Fruit fly (Drosophila melanogaster) whole organism, embryonic: Measurements from ENCODE around the gene arg.

Experiments used
- Awh ChIP-seq: fragments of 200-800 bp; sonication (Bioruptor generic); IDR thresholded peaks from 2 replicates; pipeline ENCODE4, ENCODE4 v1.3.6; 2022; ENCODE audit warnings: missing biosample characterization, missing genetic modification characterization
- Bgb ChIP-seq: fragments of 200-800 bp; sonication (Bioruptor generic); IDR thresholded peaks from 2 replicates; pipeline ENCODE4 v1.3.6; 2022; ENCODE audit warnings: missing biosample characterization, missing genetic modification characterization; ENCODE audit not compliant: partially characterized antibody
- BtbVII ChIP-seq: fragments of 200-800 bp; sonication (Bioruptor generic); optimal IDR thresholded peaks from 3 replicates; lab custom pipeline; 2017; ENCODE audit warnings: missing biosample characterization, mild to moderate bottlenecking, missing genetic modification characterization
- CG10565 ChIP-seq: fragments of 200-800 bp; sonication (Bioruptor generic); optimal IDR thresholded peaks from 3 replicates; lab custom pipeline; 2016; ENCODE audit warnings: missing biosample characterization, mild to moderate bottlenecking, missing genetic modification characterization
- CG12942 ChIP-seq: fragments of 200-800 bp; sonication (Bioruptor generic); optimal IDR thresholded peaks from 3 replicates; lab custom pipeline; 2016; ENCODE audit warnings: missing biosample characterization, missing genetic modification characterization
- CG1529 ChIP-seq: fragments of 200-800 bp; sonication (Bioruptor generic); optimal IDR thresholded peaks from 3 replicates; lab custom pipeline; 2018; ENCODE audit warnings: missing biosample characterization, missing genetic modification characterization
- CG16813 ChIP-seq: fragments of 200-800 bp; sonication (Bioruptor generic); IDR thresholded peaks from 3 replicates; pipeline ENCODE4 v1.3.6; 2022; ENCODE audit warnings: missing biosample characterization, missing genetic modification characterization; ENCODE audit not compliant: partially characterized antibody
- CG1792 ChIP-seq: fragments of 200-800 bp; sonication (Bioruptor generic); optimal IDR thresholded peaks from 2 replicates; lab custom pipeline; 2016; ENCODE audit warnings: missing biosample characterization, missing genetic modification characterization
- CG2875 ChIP-seq: fragments of 200-800 bp; sonication (Bioruptor generic); optimal IDR thresholded peaks from 2 replicates; lab custom pipeline; 2017; ENCODE audit warnings: missing biosample characterization, mild to moderate bottlenecking, missing genetic modification characterization, missing genetic modification reagents
- CG30431 ChIP-seq: fragments of 200-800 bp; sonication (Bioruptor generic); optimal IDR thresholded peaks from 2 replicates; lab custom pipeline; 2017; ENCODE audit warnings: missing biosample characterization, missing genetic modification characterization
- CG31441 ChIP-seq: fragments of 200-800 bp; sonication (Bioruptor generic); IDR thresholded peaks from 2 replicates; pipeline ENCODE4 v1.3.6; 2022; ENCODE audit warnings: missing biosample characterization, missing genetic modification characterization
- CG34376 ChIP-seq: fragments of 200-800 bp; sonication (Bioruptor generic); optimal IDR thresholded peaks from 2 replicates; lab custom pipeline; 2018; ENCODE audit warnings: missing biosample characterization, mild to moderate bottlenecking, missing genetic modification characterization
- CG6254 ChIP-seq: fragments of 200-800 bp; sonication (Bioruptor generic); optimal IDR thresholded peaks from 3 replicates; lab custom pipeline; 2017; ENCODE audit warnings: mild to moderate bottlenecking, missing biosample characterization, missing genetic modification reagents, missing genetic modification characterization
- CG6791 ChIP-seq: fragments of 200-800 bp; sonication (Bioruptor generic); IDR thresholded peaks from 3 replicates; pipeline ENCODE4 v1.3.6; 2022; ENCODE audit warnings: missing biosample characterization, missing genetic modification characterization; ENCODE audit not compliant: partially characterized antibody
- CG9609 ChIP-seq: fragments of 200-800 bp; sonication (Bioruptor generic); optimal IDR thresholded peaks from 3 replicates; lab custom pipeline; 2016; ENCODE audit warnings: missing biosample characterization, missing genetic modification characterization
- CHES-1-like ChIP-seq: fragments of 200-800 bp; sonication (Bioruptor generic); optimal IDR thresholded peaks from 2 replicates; lab custom pipeline; 2016; ENCODE audit warnings: missing biosample characterization, missing genetic modification characterization
- Kr ChIP-seq: fragments of 200-800 bp; sonication (Bioruptor generic); optimal IDR thresholded peaks from 2 replicates; lab custom pipeline; 2017; ENCODE audit warnings: missing biosample characterization, mild to moderate bottlenecking, missing genetic modification characterization
- MTF-1 ChIP-seq: fragments of 200-800 bp; sonication (Bioruptor generic); optimal IDR thresholded peaks from 2 replicates; lab custom pipeline; 2018; ENCODE audit warnings: missing biosample characterization, mild to moderate bottlenecking, missing genetic modification characterization, borderline replicate concordance
- Max ChIP-seq: fragments of 200-800 bp; sonication (Bioruptor generic); optimal IDR thresholded peaks from 2 replicates; lab custom pipeline; 2016; ENCODE audit warnings: missing biosample characterization, mild to moderate bottlenecking, missing genetic modification characterization
- Pdp1 ChIP-seq, 2 experiments: fragments of 200-800 bp; sonication (Bioruptor generic); optimal IDR thresholded peaks; 3 replicates each; lab custom pipeline; 2016; ENCODE audit warnings: missing biosample characterization in 2 of 2, missing genetic modification characterization in 2 of 2, mild to moderate bottlenecking in 1 of 2, moderate library complexity in 1 of 2
- Sin3A ChIP-seq: fragments of >200 bp; optimal IDR thresholded peaks from 2 replicates; lab custom pipeline; 2018
- Taf1 ChIP-seq: fragments of 200-800 bp; sonication (Bioruptor generic); IDR thresholded peaks from 2 replicates; pipeline ENCODE4 v1.3.6; 2022; ENCODE audit warnings: missing biosample characterization, missing genetic modification characterization
- Xrp1 ChIP-seq: fragments of 200-800 bp; sonication (Bioruptor generic); IDR thresholded peaks from 2 replicates; pipeline ENCODE4 v1.3.6; 2022; ENCODE audit warnings: missing biosample characterization, missing genetic modification characterization
- ase ChIP-seq: fragments of 200-800 bp; sonication (Bioruptor generic); IDR thresholded peaks from 3 replicates; pipeline ENCODE4 v1.3.6; 2022; ENCODE audit warnings: missing biosample characterization, missing genetic modification characterization
- cg ChIP-seq: fragments of 200-800 bp; sonication (Bioruptor generic); optimal IDR thresholded peaks from 3 replicates; lab custom pipeline; 2019; ENCODE audit warnings: missing biosample characterization, mild to moderate bottlenecking, missing genetic modification characterization, moderate library complexity
- chif ChIP-seq, 2 experiments: fragments of 200-800 bp; sonication (Bioruptor generic); optimal IDR thresholded peaks; 3 replicates each; lab custom pipeline; 2016; ENCODE audit warnings: missing biosample characterization in 2 of 2, missing genetic modification characterization in 2 of 2
- croc ChIP-seq: fragments of 200-800 bp; sonication (Bioruptor generic); conservative IDR thresholded peaks from 3 replicates; pipeline ENCODE4 v1.3.6; 2022; ENCODE audit warnings: missing biosample characterization, missing genetic modification characterization
- crp ChIP-seq, 2 experiments: fragments of 200-800 bp; sonication (Bioruptor generic); optimal IDR thresholded peaks; 2 replicates in 1 of 2; 3 replicates in 1 of 2; lab custom pipeline; 2017; ENCODE audit warnings: missing biosample characterization in 2 of 2, missing genetic modification characterization in 2 of 2, mild to moderate bottlenecking in 1 of 2, moderate library complexity in 1 of 2
- da ChIP-seq: fragments of 200-800 bp; sonication (Bioruptor generic); optimal IDR thresholded peaks from 2 replicates; lab custom pipeline; 2016; ENCODE audit warnings: missing biosample characterization, missing genetic modification characterization
- dimm ChIP-seq: fragments of 200-800 bp; sonication (Bioruptor generic); IDR thresholded peaks from 2 replicates; pipeline ENCODE4 v1.3.6; 2022; ENCODE audit warnings: missing biosample characterization, missing genetic modification characterization
- eve ChIP-seq, 2 experiments: fragments of >200 bp; optimal IDR thresholded peaks; 2 replicates each; lab custom pipeline; 2017; ENCODE audit warnings: missing biosample characterization in 2 of 2, missing genetic modification characterization in 2 of 2
- gfzf ChIP-seq: fragments of 200-800 bp; sonication (Bioruptor generic); optimal IDR thresholded peaks from 2 replicates; lab custom pipeline; 2016; ENCODE audit warnings: missing biosample characterization, mild to moderate bottlenecking, missing genetic modification characterization, moderate library complexity
- grn ChIP-seq: fragments of 200-800 bp; sonication (Bioruptor generic); optimal IDR thresholded peaks from 3 replicates; lab custom pipeline; 2017; ENCODE audit warnings: missing biosample characterization, missing genetic modification characterization
- ham ChIP-seq: fragments of 200-800 bp; sonication (Bioruptor generic); IDR thresholded peaks from 2 replicates; pipeline ENCODE4 v1.3.6; 2022; ENCODE audit warnings: missing biosample characterization, missing genetic modification characterization
- kay ChIP-seq: fragments of 200-800 bp; sonication (Bioruptor generic); optimal IDR thresholded peaks from 2 replicates; lab custom pipeline; 2016; ENCODE audit warnings: missing biosample characterization, missing genetic modification characterization
- knrl ChIP-seq: fragments of 200-800 bp; sonication (Bioruptor generic); IDR thresholded peaks from 3 replicates; pipeline ENCODE4 v1.3.6; 2022; ENCODE audit warnings: missing biosample characterization, missing genetic modification characterization; ENCODE audit not compliant: partially characterized antibody
- lmd ChIP-seq: fragments of 200-800 bp; sonication (Bioruptor generic); IDR thresholded peaks from 2 replicates; pipeline ENCODE4 v1.3.6; 2022; ENCODE audit warnings: missing biosample characterization, missing genetic modification characterization
- luna ChIP-seq: fragments of 200-800 bp; sonication (Bioruptor generic); optimal IDR thresholded peaks from 2 replicates; lab custom pipeline; 2016; ENCODE audit warnings: missing biosample characterization, missing genetic modification characterization
- pzg ChIP-seq: fragments of 200-800 bp; sonication (Bioruptor generic); optimal IDR thresholded peaks from 3 replicates; lab custom pipeline; 2018; ENCODE audit warnings: missing biosample characterization, mild to moderate bottlenecking, missing genetic modification characterization, moderate library complexity
- salm ChIP-seq: fragments of 200-800 bp; sonication (Bioruptor generic); optimal IDR thresholded peaks from 2 replicates; lab custom pipeline; 2018; ENCODE audit warnings: missing biosample characterization, mild to moderate bottlenecking, missing genetic modification characterization
- scrt ChIP-seq: fragments of 200-800 bp; sonication (Bioruptor generic); optimal IDR thresholded peaks from 2 replicates; lab custom pipeline; 2018; ENCODE audit warnings: missing biosample characterization, mild to moderate bottlenecking, missing genetic modification characterization, moderate library complexity
- so ChIP-seq: fragments of 200-800 bp; sonication (Bioruptor generic); IDR thresholded peaks from 3 replicates; pipeline ENCODE4 v1.3.6; 2022; ENCODE audit warnings: missing biosample characterization, missing genetic modification characterization
- stc ChIP-seq: fragments of 200-800 bp; sonication (Bioruptor generic); IDR thresholded peaks from 2 replicates; pipeline ENCODE4 v1.3.6; 2022; ENCODE audit warnings: missing biosample characterization, missing genetic modification characterization
- tna ChIP-seq: fragments of 200-800 bp; sonication (Bioruptor generic); IDR thresholded peaks from 2 replicates; pipeline ENCODE4 v1.3.6; 2022; ENCODE audit warnings: missing biosample characterization, missing genetic modification characterization; ENCODE audit not compliant: partially characterized antibody
- tup ChIP-seq: fragments of 200-800 bp; sonication (Bioruptor generic); optimal IDR thresholded peaks from 2 replicates; lab custom pipeline; 2016; ENCODE audit warnings: missing biosample characterization, mild to moderate bottlenecking, missing genetic modification characterization, moderate library complexity
- vnd ChIP-seq: fragments of 200-800 bp; sonication (Bioruptor generic); IDR thresholded peaks from 3 replicates; pipeline ENCODE4 v1.3.6; 2022; ENCODE audit warnings: missing biosample characterization, missing genetic modification characterization; ENCODE audit not compliant: partially characterized antibody
- zen2 ChIP-seq: fragments of 200-800 bp; sonication (Bioruptor generic); IDR thresholded peaks from 3 replicates; pipeline ENCODE4 v1.3.6; 2022; ENCODE audit warnings: missing biosample characterization, missing genetic modification characterization; ENCODE audit not compliant: partially characterized antibody

Gene arg

dm6 chrX:521683-522082 is 12.4 kb downstream of the arg start (continued):
- TF ChIP-seq CG6254 (GFP tag; lab: Kevin White, UChicago): peak; percentile 9
- no peak for TF ChIP-seq crp (GFP tag; optimal IDR thresholded peaks at IDR 0.05; lab: Kevin White, UChicago)
- no peak for TF ChIP-seq CG1529 (GFP tag; lab: Kevin White, UChicago)
- TF ChIP-seq tna (GFP tag; lab: Robert Waterston, UW): peak; percentile 36; the same call in 1 of the 2 replicates
- TF ChIP-seq Kr: no peak
- TF ChIP-seq CG6791 (GFP tag; lab: Robert Waterston, UW): 0 out of 3 replicates have a peak, but pooled peaks have one; percentile 23
- no peak for TF ChIP-seq Taf1
- TF ChIP-seq kay (GFP tag; lab: Kevin White, UChicago): no peak
- TF ChIP-seq vnd (GFP tag; lab: Robert Waterston, UW): no peak
- TF ChIP-seq BtbVII (GFP tag; lab: Kevin White, UChicago): peak; percentile 13
- no peak for TF ChIP-seq zen2
- no peak for TF ChIP-seq ham (GFP tag; lab: Robert Waterston, UW)
- TF ChIP-seq eve (GFP tag; optimal IDR thresholded peaks at IDR 0.05; lab: Kevin White, UChicago): peak in 1 of 2 experiments; percentile 78
- peak; percentile 44 for TF ChIP-seq grn (GFP tag; lab: Kevin White, UChicago)
- peak; percentile 12 for TF ChIP-seq cg (GFP tag; lab: Kevin White, UChicago)

- TF ChIP-seq CG12942: peak; percentile 86
- peak; percentile 35; the same call in 1 of the 3 replicates for TF ChIP-seq croc
- TF ChIP-seq CHES-1-like (GFP tag; lab: Kevin White, UChicago): peak; percentile 88
- peak; percentile 86 for TF ChIP-seq CG34376 (GFP tag; lab: Kevin White, UChicago)
- TF ChIP-seq salm (tag; lab: Kevin White, UChicago): no peak
- TF ChIP-seq CG10565 (GFP tag; lab: Kevin White, UChicago): no peak
- no peak for TF ChIP-seq Max (GFP tag; lab: Kevin White, UChicago)
- TF ChIP-seq Xrp1 (GFP tag; lab: Robert Waterston, UW): peak; percentile 86
- TF ChIP-seq Sin3A (lab: Kevin White, UChicago): no peak
- peak; percentile 83 to 87 for TF ChIP-seq Pdp1 (GFP tag; optimal IDR thresholded peaks at IDR 0.05; lab: Kevin White, UChicago)
- TF ChIP-seq chif (GFP tag; optimal IDR thresholded peaks at IDR 0.05; lab: Kevin White, UChicago): peak; percentile 74 to 78
- peak; percentile 63 for TF ChIP-seq scrt (GFP tag; lab: Kevin White, UChicago)
- TF ChIP-seq kay (GFP tag; lab: Kevin White, UChicago): peak; percentile 66
- TF ChIP-seq luna: peak; percentile 70
- TF ChIP-seq MTF-1 (GFP tag; lab: Kevin White, UChicago): peak; percentile 71
- TF ChIP-seq knrl (GFP tag; lab: Robert Waterston, UW): no peak
- no peak for TF ChIP-seq CG30431 (GFP tag; lab: Kevin White, UChicago)
- peak; percentile 30; the same call in 1 of the 2 replicates for TF ChIP-seq CG31441 (GFP tag; lab: Robert Waterston, UW)
- no peak for TF ChIP-seq CG16813 (GFP tag; lab: Robert Waterston, UW)
- peak; percentile 60 for TF ChIP-seq stc (GFP tag; lab: Robert Waterston, UW)
- TF ChIP-seq Awh (GFP tag; lab: Robert Waterston, UW): peak; percentile 82
- peak; percentile 25 for TF ChIP-seq pzg (GFP tag; lab: Kevin White, UChicago)
- peak; percentile 60 for TF ChIP-seq tup (GFP tag; lab: Kevin White, UChicago)
- TF ChIP-seq CG2875 (GFP tag; lab: Kevin White, UChicago): peak; percentile 42
- peak; percentile 76; the same call in 2 of the 3 replicates for TF ChIP-seq ase (GFP tag; lab: Robert Waterston, UW)
- 0 out of 2 replicates have a peak, but pooled peaks have one; percentile 48 for TF ChIP-seq dimm (GFP tag; lab: Robert Waterston, UW)
- TF ChIP-seq gfzf (GFP tag; lab: Kevin White, UChicago): no peak
- peak; percentile 51; the same call in 1 of the 2 replicates for TF ChIP-seq Bgb (GFP tag; lab: Robert Waterston, UW)
- peak; percentile 84 for TF ChIP-seq lmd (GFP tag; lab: Robert Waterston, UW)
- peak; percentile 72 for TF ChIP-seq CG1792
- TF ChIP-seq so: peak; percentile 82; the same call in 2 of the 3 replicates
- peak; percentile 85 for TF ChIP-seq CG9609
- TF ChIP-seq da (GFP tag; lab: Kevin White, UChicago): peak; percentile 4
These were observed 13.3 kb downstream of the arg start for dm6 chrX:522357-523043.
